Fruit fly (Drosophila melanogaster) whole organism, adult: Measurements from ENCODE around the gene CG17118.

Experiments used
- CG7101 ChIP-seq: fragments of 200-800 bp; sonication (Bioruptor generic); optimal IDR thresholded peaks from 2 replicates; lab custom pipeline; 2018; ENCODE audit warnings: missing biosample characterization, mild to moderate bottlenecking, missing genetic modification characterization, moderate library complexity
- Mnt ChIP-seq: fragments of 200-800 bp; sonication (Bioruptor generic); optimal IDR thresholded peaks from 2 replicates; lab custom pipeline; 2016; ENCODE audit warnings: missing biosample characterization, mild to moderate bottlenecking, missing genetic modification characterization
- cnc ChIP-seq, 2 experiments: fragments of >200 bp; optimal IDR thresholded peaks; 2 replicates each; lab custom pipeline; 2017

The CG17118 gene

dm6 chr2L:10774041-10774440, 44.0 kb downstream of the CG17118 start:
- TF ChIP-seq cnc (optimal IDR thresholded peaks at IDR 0.05; lab: Kevin White, UChicago) = no peak
- TF ChIP-seq Mnt (GFP tag; lab: Kevin White, UChicago) = no peak
- no peak for TF ChIP-seq CG7101 (tag; lab: Kevin White, UChicago)
